Worm (Caenorhabditis elegans): ENCODE results near the gene str-114.
A peak's percentile ranks its signal among the peaks of the same experiment; 100 is the strongest.

The str-114 gene

DNA sequence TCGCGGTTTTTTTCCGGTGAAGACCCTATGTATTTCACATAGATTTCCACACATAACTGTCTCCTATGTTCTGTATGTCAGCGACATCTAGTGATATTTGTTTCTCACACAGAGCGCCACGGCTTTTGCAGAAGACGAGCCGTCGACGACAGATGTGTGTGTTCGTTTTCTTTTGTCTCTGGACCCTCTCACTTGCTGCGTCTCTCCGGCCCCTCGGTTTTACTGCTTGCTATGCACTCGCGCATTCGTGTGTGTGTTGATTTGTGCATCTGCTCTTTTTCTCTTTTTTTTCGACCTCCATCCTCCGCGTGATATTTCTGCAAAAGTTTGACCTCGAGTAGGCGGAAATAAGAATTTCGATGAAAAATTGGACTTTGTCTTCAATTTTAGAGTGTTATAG is 39.2 kb downstream of the str-114 start:
- TF ChIP-seq ref-1 (GFP tag; conservative IDR thresholded peaks at IDR 0.05) (no peak), cog-1 (tag; optimal IDR thresholded peaks at IDR 0.05) (peak; percentile 1)

DNA sequence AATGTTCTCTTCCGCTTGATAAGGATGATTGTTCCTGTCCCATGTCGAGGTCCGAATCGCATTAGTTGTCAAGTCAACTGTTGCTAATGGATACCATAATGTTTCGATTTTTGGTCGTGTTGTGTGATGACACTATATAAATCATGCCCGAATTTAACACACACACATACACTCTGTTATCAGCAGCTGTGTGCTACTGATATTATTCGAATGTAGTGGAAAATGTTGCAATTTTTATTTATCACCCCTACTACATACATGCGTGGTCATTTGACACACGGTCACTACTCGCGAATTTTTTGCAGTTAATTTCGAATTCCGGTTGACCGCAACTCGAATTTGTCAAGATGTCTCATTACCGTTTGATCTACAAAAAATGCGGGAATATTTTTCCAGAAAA is 43.0 kb downstream of the str-114 start:
- TF ChIP-seq cog-1 (tag; optimal IDR thresholded peaks at IDR 0.05) (no peak), T22C8.4 (GFP tag; IDR thresholded peaks at IDR 0.05) (no peak), ztf-29 (GFP tag; IDR thresholded peaks at IDR 0.05) (no peak), tab-1 (GFP tag; IDR thresholded peaks at IDR 0.05) (no peak), ref-1 (GFP tag; conservative IDR thresholded peaks at IDR 0.05) (no peak), klf-2 (GFP tag; conservative IDR thresholded peaks at IDR 0.05) (no peak), flt-1 (GFP tag; IDR thresholded peaks at IDR 0.05) (no peak)

ce11 chrV:3693657-3694056 is 44.1 kb downstream of the str-114 start:
- TF ChIP-seq cog-1 (tag; optimal IDR thresholded peaks at IDR 0.05) (no peak), ref-1 (GFP tag; conservative IDR thresholded peaks at IDR 0.05) (no peak), ztf-29 (GFP tag; IDR thresholded peaks at IDR 0.05) (no peak), klf-2 (GFP tag; conservative IDR thresholded peaks at IDR 0.05) (no peak), med-1 (GFP tag; optimal IDR thresholded peaks at IDR 0.05; ENCODE audit: insufficient read depth) (no peak), flt-1 (GFP tag; IDR thresholded peaks at IDR 0.05) (no peak), T22C8.4 (GFP tag; IDR thresholded peaks at IDR 0.05) (no peak), tab-1 (GFP tag; IDR thresholded peaks at IDR 0.05) (no peak)

- TF ChIP-seq ztf-23 (GFP tag; IDR thresholded peaks at IDR 0.05) (no peak), T22C8.4 (GFP tag; IDR thresholded peaks at IDR 0.05) (no peak), klf-2 (GFP tag; conservative IDR thresholded peaks at IDR 0.05) (no peak), ztf-29 (GFP tag; IDR thresholded peaks at IDR 0.05) (no peak), ref-1 (GFP tag; conservative IDR thresholded peaks at IDR 0.05) (no peak), med-1 (GFP tag; optimal IDR thresholded peaks at IDR 0.05; ENCODE audit: insufficient read depth) (no peak), tab-1 (GFP tag; IDR thresholded peaks at IDR 0.05) (no peak), cog-1 (tag; optimal IDR thresholded peaks at IDR 0.05) (no peak), flt-1 (GFP tag; IDR thresholded peaks at IDR 0.05) (no peak)
Measured at ce11 chrV:3695254-3695653, 45.7 kb downstream of the str-114 start.

ce11 chrV:3697071-3697470 is 47.5 kb downstream of the str-114 start:
- TF ChIP-seq ztf-29 (GFP tag; IDR thresholded peaks at IDR 0.05) (no peak), klf-2 (GFP tag; conservative IDR thresholded peaks at IDR 0.05) (no peak), tab-1 (GFP tag; IDR thresholded peaks at IDR 0.05) (no peak), cog-1 (tag; optimal IDR thresholded peaks at IDR 0.05) (no peak), ztf-23 (GFP tag; IDR thresholded peaks at IDR 0.05) (no peak), ref-1 (GFP tag; conservative IDR thresholded peaks at IDR 0.05) (no peak)

- TF ChIP-seq klf-2 (GFP tag; conservative IDR thresholded peaks at IDR 0.05): no peak
- TF ChIP-seq ztf-29 (GFP tag; IDR thresholded peaks at IDR 0.05): no peak
- TF ChIP-seq ztf-23 (GFP tag; IDR thresholded peaks at IDR 0.05): no peak
- no peak for TF ChIP-seq flt-1 (GFP tag; IDR thresholded peaks at IDR 0.05)
- no peak for TF ChIP-seq ref-1 (GFP tag; conservative IDR thresholded peaks at IDR 0.05)
- no peak for TF ChIP-seq T22C8.4 (GFP tag; IDR thresholded peaks at IDR 0.05)
- no peak for TF ChIP-seq tab-1 (GFP tag; IDR thresholded peaks at IDR 0.05)
- TF ChIP-seq med-1 (GFP tag; optimal IDR thresholded peaks at IDR 0.05; ENCODE audit: insufficient read depth): no peak
Measured at ce11 chrV:3698497-3698896, 48.9 kb downstream of the str-114 start.
